Worm (Caenorhabditis elegans): Measurements from ENCODE around the gene Y43D4A.5.

The Y43D4A.5 gene

ce11 chrIV:16806352-16806751 lies 30.8 kb downstream of the Y43D4A.5 start, which contains the start of gene clec-193:
Gene clec-193, minus strand, starts transcription at chrIV:16806452.
- TF ChIP-seq sox-4 (tag; optimal IDR thresholded peaks at IDR 0.05) (no peak), ces-1 (GFP tag; optimal IDR thresholded peaks at IDR 0.05) (no peak), unc-98 (GFP tag; IDR thresholded peaks at IDR 0.05) (no peak), swsn-7 (tag; optimal IDR thresholded peaks at IDR 0.05) (no peak)

- TF ChIP-seq unc-130 (tag; optimal IDR thresholded peaks at IDR 0.05) (no peak), nhr-47 (tag; optimal IDR thresholded peaks at IDR 0.05) (peak; percentile 5), nhr-71 (tag; optimal IDR thresholded peaks at IDR 0.05) (peak; percentile 32), egl-13 (tag; optimal IDR thresholded peaks at IDR 0.05) (no peak), efl-1 (optimal IDR thresholded peaks at IDR 0.05) (no peak), efl-1 (GFP tag; optimal IDR thresholded peaks at IDR 0.05 in 1 of 2) (peak in 1 of 2 experiments; percentile 7)
These were observed 36.6 kb downstream of the Y43D4A.5 start for ce11 chrIV:16812116-16812515.

ce11 chrIV:16813825-16814224 lies 38.3 kb downstream of the Y43D4A.5 start, which contains the start of gene Y116A8A.2:
Gene Y116A8A.2, minus strand, starts transcription at chrIV:16813925.
- TF ChIP-seq lin-15B (tag; optimal IDR thresholded peaks at IDR 0.05) = no peak
- TF ChIP-seq nhr-77 (tag; optimal IDR thresholded peaks at IDR 0.05) = no peak
- no peak for TF ChIP-seq nhr-237 (tag; optimal IDR thresholded peaks at IDR 0.05)
- TF ChIP-seq sox-4 (tag; optimal IDR thresholded peaks at IDR 0.05) = no peak
- no peak for TF ChIP-seq nhr-20 (tag; optimal IDR thresholded peaks at IDR 0.05)

ce11 chrIV:16822529-16822928 lies 47.0 kb downstream of the Y43D4A.5 start, which contains the start of gene Y116A8A.4:
Gene Y116A8A.4, plus strand, starts transcription at chrIV:16822829.
- TF ChIP-seq ceh-90 (tag; optimal IDR thresholded peaks at IDR 0.05) (no peak), fkh-8 (tag; optimal IDR thresholded peaks at IDR 0.05) (no peak), ama-1 (optimal IDR thresholded peaks at IDR 0.05) (no peak), nhr-28 (tag; optimal IDR thresholded peaks at IDR 0.05) (no peak), C34B4.2 (tag; optimal IDR thresholded peaks at IDR 0.05) (no peak), ztf-4 (tag; optimal IDR thresholded peaks at IDR 0.05) (no peak), hpl-2 (GFP tag; optimal IDR thresholded peaks at IDR 0.05) (no peak), mep-1 (tag; optimal IDR thresholded peaks at IDR 0.05) (no peak), egl-13 (tag; optimal IDR thresholded peaks at IDR 0.05) (no peak), aha-1 (tag; optimal IDR thresholded peaks at IDR 0.05) (no peak), nhr-71 (tag; optimal IDR thresholded peaks at IDR 0.05) (no peak), zag-1 (tag; optimal IDR thresholded peaks at IDR 0.05) (no peak), unc-98 (GFP tag; IDR thresholded peaks at IDR 0.05) (no peak)

ce11 chrIV:16828698-16829097 lies 53.1 kb downstream of the Y43D4A.5 start, which contains the start of gene Y116A8A.6:
Gene Y116A8A.6, minus strand, starts transcription at chrIV:16828798.
- TF ChIP-seq pax-3 (tag; optimal IDR thresholded peaks at IDR 0.05) = no peak
- TF ChIP-seq nhr-19 (GFP tag; conservative IDR thresholded peaks at IDR 0.05) = no peak
- no peak for TF ChIP-seq sox-4 (tag; optimal IDR thresholded peaks at IDR 0.05)
- TF ChIP-seq C16A3.4 (tag; optimal IDR thresholded peaks at IDR 0.05) = no peak
- no peak for TF ChIP-seq mab-9 (GFP tag; IDR thresholded peaks at IDR 0.05)
- no peak for TF ChIP-seq F16B12.6 (tag; optimal IDR thresholded peaks at IDR 0.05)
- no peak for TF ChIP-seq skn-1 (tag; optimal IDR thresholded peaks at IDR 0.05)
- TF ChIP-seq rnt-1 (tag; optimal IDR thresholded peaks at IDR 0.05) = no peak
- no peak for TF ChIP-seq lin-14 (GFP tag; optimal IDR thresholded peaks at IDR 0.05)
- TF ChIP-seq alr-1 (tag; optimal IDR thresholded peaks at IDR 0.05; ENCODE audit: borderline replicate concordance) = no peak
- TF ChIP-seq ztf-4 (tag; optimal IDR thresholded peaks at IDR 0.05) = no peak
- TF ChIP-seq lsy-2 (tag; optimal IDR thresholded peaks at IDR 0.05) = no peak
- TF ChIP-seq ceh-90 (tag; optimal IDR thresholded peaks at IDR 0.05) = no peak
- no peak for TF ChIP-seq elt-3 (tag; optimal IDR thresholded peaks at IDR 0.05)
- no peak for TF ChIP-seq nhr-28 (tag; optimal IDR thresholded peaks at IDR 0.05)
- no peak for TF ChIP-seq nhr-47 (tag; optimal IDR thresholded peaks at IDR 0.05)
- TF ChIP-seq jun-1 (tag; optimal IDR thresholded peaks at IDR 0.05) = no peak
- TF ChIP-seq fkh-4 (tag; optimal IDR thresholded peaks at IDR 0.05; ENCODE audit: borderline replicate concordance) = no peak
